Fruit fly (Drosophila melanogaster) whole organism, prepupa: ENCODE measurements around the gene Zcchc7.

Experiments used
- CG8319 ChIP-seq: fragments of 200-800 bp; sonication (Bioruptor generic); optimal IDR thresholded peaks from 3 replicates; lab custom pipeline; 2016; ENCODE audit warnings: missing biosample characterization, missing genetic modification characterization
- dac ChIP-seq: fragments of 200-800 bp; sonication (Bioruptor generic); optimal IDR thresholded peaks from 2 replicates; lab custom pipeline; 2017; ENCODE audit warnings: missing biosample characterization, mild to moderate bottlenecking, missing genetic modification characterization

- TF ChIP-seq CG8319 (GFP tag; lab: Kevin White, UChicago), result no peak
- TF ChIP-seq dac (GFP tag; lab: Kevin White, UChicago), result no peak
These were observed 41.9 kb upstream of the Zcchc7 start for dm6 chr3L:16803273-16803672.
